Worm (Caenorhabditis elegans): ENCODE results near the gene C10C6.3.
A peak's percentile ranks its signal among the peaks of the same experiment; 100 is the strongest.

Gene C10C6.3

DNA sequence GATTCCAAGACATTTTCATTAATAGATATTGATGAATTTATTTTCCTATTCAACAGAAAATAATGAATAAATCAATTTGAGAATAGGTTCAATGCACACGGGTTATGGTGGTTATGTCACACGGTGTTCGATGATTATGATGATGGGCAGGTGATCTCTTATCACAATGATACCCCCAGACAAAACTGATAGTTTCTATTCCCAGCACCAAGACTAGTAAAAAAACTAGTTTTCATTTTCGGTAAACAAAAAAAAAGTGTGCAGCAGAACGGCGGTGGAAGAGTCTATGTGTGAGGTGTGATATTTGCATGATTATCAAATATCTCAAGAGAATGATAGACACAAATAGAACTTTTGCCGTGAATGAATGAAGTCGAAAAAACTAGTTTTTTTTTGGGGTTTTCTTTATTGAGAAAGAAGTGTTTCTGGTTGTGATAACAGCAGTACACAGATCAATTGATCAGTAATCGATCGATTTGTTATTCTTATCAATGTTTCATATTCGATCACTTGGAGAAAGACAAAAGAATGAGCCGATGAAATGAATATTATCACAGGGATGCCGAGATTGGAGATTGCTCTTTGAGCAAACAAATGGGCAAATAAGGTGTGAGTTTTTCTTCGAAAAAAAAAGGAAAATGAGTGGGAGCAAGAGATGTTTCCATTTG, 23.0 kb upstream of the C10C6.3 start:
- TF ChIP-seq ceh-48 (tag; optimal IDR thresholded peaks at IDR 0.05) (no peak), elt-2 (tag; optimal IDR thresholded peaks at IDR 0.05) (peak; percentile 46)

DNA sequence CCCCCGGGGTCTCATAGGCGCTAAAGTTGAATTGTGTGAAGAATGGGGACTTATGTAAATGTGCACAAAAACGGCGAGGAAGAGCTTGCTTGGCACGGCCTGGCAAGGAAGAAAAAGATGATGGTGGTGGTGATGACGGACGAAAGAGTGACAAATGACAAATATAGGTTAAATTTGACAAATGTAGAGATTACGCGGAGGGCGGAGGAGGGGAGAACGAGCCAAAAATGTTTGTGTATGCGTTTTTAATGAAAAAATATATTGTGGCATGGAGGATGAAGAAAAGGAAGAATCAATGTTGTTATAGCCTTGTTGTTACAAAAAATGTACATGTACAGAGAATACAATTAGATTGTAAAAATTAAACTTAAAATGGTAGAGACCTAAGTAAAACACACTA, 21.8 kb upstream of the C10C6.3 start:
- no peak for TF ChIP-seq Y22D7AL.16 (tag; optimal IDR thresholded peaks at IDR 0.05)
- TF ChIP-seq K02D7.2 (tag; optimal IDR thresholded peaks at IDR 0.05): no peak
- TF ChIP-seq fax-1 (tag; optimal IDR thresholded peaks at IDR 0.05): no peak
- TF ChIP-seq ceh-18 (tag; optimal IDR thresholded peaks at IDR 0.05): peak; percentile 1
- TF ChIP-seq syd-9 (tag; optimal IDR thresholded peaks at IDR 0.05): no peak

DNA sequence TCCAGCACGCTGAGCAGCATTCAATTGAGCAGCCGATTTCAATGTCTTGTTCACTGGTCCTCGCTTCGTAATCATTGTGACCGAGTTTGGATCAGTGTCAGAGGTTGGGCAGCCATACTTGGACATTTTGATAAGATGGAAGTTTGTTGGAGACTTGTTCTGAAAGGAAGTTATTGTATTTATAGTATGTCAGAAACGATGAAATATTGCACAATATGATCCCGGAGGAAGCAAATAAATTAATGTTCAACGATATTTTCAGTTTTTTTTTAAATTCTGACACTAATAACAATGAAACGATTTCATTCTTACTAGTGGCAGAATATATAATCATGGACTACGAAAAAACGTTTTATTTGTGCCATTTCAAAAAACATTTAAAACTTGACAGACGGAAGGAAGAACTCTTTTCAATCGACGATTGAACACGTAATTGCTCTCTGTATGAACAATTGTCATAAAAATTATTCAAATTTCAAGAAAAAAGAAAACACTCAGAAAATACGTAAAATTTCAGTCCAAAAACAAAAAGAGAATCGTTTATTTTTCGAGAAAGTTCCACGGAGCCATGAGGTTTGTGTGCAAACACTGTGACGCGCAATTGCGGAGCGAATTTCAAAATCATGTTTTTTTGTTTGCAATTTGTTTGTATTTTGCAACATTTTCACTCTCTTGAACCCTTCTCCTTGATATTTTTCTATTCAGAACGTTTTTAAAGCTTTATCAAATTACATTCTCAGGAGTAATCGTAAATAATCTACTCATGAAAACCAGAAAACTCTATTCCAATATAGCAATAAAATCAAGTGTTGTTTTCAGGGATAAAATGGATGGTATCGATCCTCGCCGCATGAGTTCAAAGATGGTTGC, 15.2 kb upstream of the C10C6.3 start, which contains the start of the genes mbf-1 and nse-4:
Gene mbf-1, minus strand, starts transcription at position 343 of the 870 bp plus-strand sequence.
Gene nse-4, plus strand, starts transcription at position 820 of the 870 bp plus-strand sequence.
- TF ChIP-seq hlh-13 (GFP tag; optimal IDR thresholded peaks at IDR 0.05) (no peak), C38D4.7 (GFP tag; optimal IDR thresholded peaks at IDR 0.05) (no peak), ref-2 (tag; optimal IDR thresholded peaks at IDR 0.05) (peak; percentile 54), unc-55 (GFP tag; optimal IDR thresholded peaks at IDR 0.05) (peak; percentile 77), pat-9 (tag; optimal IDR thresholded peaks at IDR 0.05) (no peak), mec-3 (tag; optimal IDR thresholded peaks at IDR 0.05; ENCODE audit: borderline replicate concordance) (no peak), ceh-31 (tag; optimal IDR thresholded peaks at IDR 0.05) (peak; percentile 33), elt-2 (tag; optimal IDR thresholded peaks at IDR 0.05) (peak; percentile 30), F13H6.1 (tag; optimal IDR thresholded peaks at IDR 0.05) (no peak), dmd-4 (tag; optimal IDR thresholded peaks at IDR 0.05; ENCODE audit: borderline replicate concordance) (no peak), pax-1 (tag; optimal IDR thresholded peaks at IDR 0.05) (peak; percentile 27), C08G9.2 (tag; optimal IDR thresholded peaks at IDR 0.05) (no peak), tbx-7 (tag; optimal IDR thresholded peaks at IDR 0.05) (no peak), nfya-1 (tag; optimal IDR thresholded peaks at IDR 0.05) (peak; percentile 68), tbx-2 (tag; optimal IDR thresholded peaks at IDR 0.05) (peak; percentile 34)

DNA sequence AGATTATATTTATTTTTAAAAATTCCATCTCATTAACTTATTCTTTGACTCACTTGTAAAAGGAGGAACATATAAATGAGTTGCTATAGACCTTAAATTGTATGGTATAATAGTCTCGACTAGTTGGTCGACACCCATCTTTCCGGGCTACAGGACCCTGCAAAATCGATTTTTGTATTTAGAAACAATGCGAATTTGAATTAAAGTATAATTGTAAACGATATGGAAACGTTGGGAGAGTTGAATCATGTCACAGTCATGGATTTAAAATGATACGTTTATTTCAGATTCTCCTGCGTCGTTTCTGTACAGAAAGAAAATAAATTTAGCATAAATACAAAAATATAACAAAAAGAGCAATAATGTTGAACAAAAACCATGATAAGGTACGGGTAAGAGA, 14.1 kb upstream of the C10C6.3 start, which contains the start of gene catp-8:
Gene catp-8, minus strand, starts transcription at position 157 of the 400 bp plus-strand sequence.
- TF ChIP-seq tbx-2 (tag; optimal IDR thresholded peaks at IDR 0.05) (no peak), zip-5 (tag; optimal IDR thresholded peaks at IDR 0.05) (no peak), ceh-34 (tag; optimal IDR thresholded peaks at IDR 0.05) (no peak), hlh-8 (tag; optimal IDR thresholded peaks at IDR 0.05) (no peak), hlh-13 (GFP tag; optimal IDR thresholded peaks at IDR 0.05) (no peak), madf-2 (tag; optimal IDR thresholded peaks at IDR 0.05) (no peak), K02D7.2 (tag; optimal IDR thresholded peaks at IDR 0.05) (no peak), unc-42 (tag; optimal IDR thresholded peaks at IDR 0.05) (no peak), elt-4 (tag; optimal IDR thresholded peaks at IDR 0.05) (no peak), fax-1 (tag; optimal IDR thresholded peaks at IDR 0.05) (no peak), hlh-6 (tag; optimal IDR thresholded peaks at IDR 0.05) (no peak), hlh-30 (tag; optimal IDR thresholded peaks at IDR 0.05; ENCODE audit: insufficient read depth) (no peak)

DNA sequence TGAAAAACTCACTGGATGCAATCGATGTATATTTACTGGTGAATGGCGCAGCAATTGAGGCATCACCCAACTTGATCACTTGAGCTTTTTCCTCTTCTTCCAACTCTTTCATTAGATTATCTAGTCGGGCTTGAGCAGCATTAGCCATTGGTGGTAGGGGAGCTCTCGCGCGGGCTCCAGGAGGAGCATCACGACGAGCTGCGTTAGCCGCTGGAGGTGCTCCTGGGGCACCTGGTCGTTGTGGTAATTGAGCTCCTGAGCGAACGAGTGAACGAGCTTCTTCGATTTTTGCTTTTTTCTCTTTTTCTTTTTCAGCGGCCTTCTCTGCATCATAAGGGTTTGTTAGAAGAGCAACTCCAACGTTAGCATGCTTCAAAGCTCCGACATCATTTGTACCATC, 10.1 kb upstream of the C10C6.3 start:
- TF ChIP-seq pax-1 (tag; optimal IDR thresholded peaks at IDR 0.05): no peak
- TF ChIP-seq odd-2 (tag; optimal IDR thresholded peaks at IDR 0.05): no peak
- TF ChIP-seq lim-6 (tag; optimal IDR thresholded peaks at IDR 0.05): no peak
- no peak for TF ChIP-seq elt-2 (tag; optimal IDR thresholded peaks at IDR 0.05)
- TF ChIP-seq pha-2 (tag; optimal IDR thresholded peaks at IDR 0.05): no peak
- no peak for TF ChIP-seq ttx-3 (tag; optimal IDR thresholded peaks at IDR 0.05)
- no peak for TF ChIP-seq pqm-1 (tag; optimal IDR thresholded peaks at IDR 0.05)
- TF ChIP-seq tbx-7 (tag; optimal IDR thresholded peaks at IDR 0.05): no peak
- no peak for TF ChIP-seq ama-1 (optimal IDR thresholded peaks at IDR 0.05)
- no peak for TF ChIP-seq hlh-13 (GFP tag; optimal IDR thresholded peaks at IDR 0.05)
- TF ChIP-seq pag-3 (tag; optimal IDR thresholded peaks at IDR 0.05; ENCODE audit: borderline replicate concordance): no peak
- TF ChIP-seq pat-9 (tag; optimal IDR thresholded peaks at IDR 0.05): no peak
- no peak for TF ChIP-seq ceh-19 (GFP tag; optimal IDR thresholded peaks at IDR 0.05)
- TF ChIP-seq hlh-15 (tag; optimal IDR thresholded peaks at IDR 0.05): no peak
- no peak for TF ChIP-seq sox-4 (tag; optimal IDR thresholded peaks at IDR 0.05)
- TF ChIP-seq fkh-6 (tag; optimal IDR thresholded peaks at IDR 0.05): no peak
- TF ChIP-seq ceh-2 (tag; optimal IDR thresholded peaks at IDR 0.05): no peak
